Worm (Caenorhabditis elegans): ENCODE data around the gene C54E4.1.

C54E4.1 gene

DNA sequence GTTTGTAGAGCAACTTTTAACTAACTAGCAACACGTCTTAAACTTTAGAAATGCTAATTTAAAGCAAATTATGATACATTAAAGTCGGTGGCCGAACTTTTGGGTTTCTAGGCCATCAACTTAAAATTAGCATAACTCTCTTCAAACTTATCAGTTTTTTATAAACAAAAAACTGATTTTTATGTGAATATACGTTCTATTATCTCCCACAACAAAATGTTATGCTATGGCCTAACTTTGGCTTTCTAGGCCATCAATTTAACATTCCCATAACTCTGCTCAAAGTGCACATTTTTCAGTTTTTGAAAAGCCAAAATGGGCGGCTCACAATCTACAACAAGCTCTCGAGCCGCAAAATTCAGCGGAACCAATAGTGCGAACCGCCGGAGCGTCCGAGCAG, at the start of gene C54E4.1:
C54E4.1 (plus strand) TSS at position 301 of the 400 bp plus-strand sequence.
- TF ChIP-seq cebp-2 (GFP tag; IDR thresholded peaks at IDR 0.05) (no peak), lag-1 (GFP tag; IDR thresholded peaks at IDR 0.05) (no peak), T07F8.4 (tag; optimal IDR thresholded peaks at IDR 0.05) (no peak), hmg-20 (GFP tag; IDR thresholded peaks at IDR 0.05) (no peak), let-607 (tag; optimal IDR thresholded peaks at IDR 0.05) (no peak)

DNA sequence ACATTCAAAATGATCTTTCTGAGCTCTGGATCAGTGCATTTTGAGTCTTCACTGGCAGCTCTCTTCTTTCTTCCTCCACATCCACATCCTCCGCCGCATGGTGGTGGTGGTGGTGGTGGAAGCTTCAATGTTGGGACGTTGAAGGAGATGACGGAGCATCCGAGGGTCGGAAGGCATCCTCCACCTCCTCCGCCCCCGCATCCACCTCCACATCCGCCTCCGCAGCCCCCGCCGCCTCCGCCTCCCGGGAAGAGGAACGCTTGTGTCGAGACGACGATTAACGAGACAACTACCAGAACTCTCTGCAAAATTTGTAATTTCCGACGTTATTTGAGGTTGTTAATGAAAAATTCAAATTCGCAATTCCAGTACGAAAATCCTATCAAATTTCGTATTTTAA, 48.0 kb upstream of the C54E4.1 start:
- TF ChIP-seq zfh-2 (GFP tag; conservative IDR thresholded peaks at IDR 0.05) (peak; percentile 87), C17E4.6 (GFP tag; IDR thresholded peaks at IDR 0.05) (no peak), egrh-3 (GFP tag; IDR thresholded peaks at IDR 0.05) (peak; percentile 88)

DNA sequence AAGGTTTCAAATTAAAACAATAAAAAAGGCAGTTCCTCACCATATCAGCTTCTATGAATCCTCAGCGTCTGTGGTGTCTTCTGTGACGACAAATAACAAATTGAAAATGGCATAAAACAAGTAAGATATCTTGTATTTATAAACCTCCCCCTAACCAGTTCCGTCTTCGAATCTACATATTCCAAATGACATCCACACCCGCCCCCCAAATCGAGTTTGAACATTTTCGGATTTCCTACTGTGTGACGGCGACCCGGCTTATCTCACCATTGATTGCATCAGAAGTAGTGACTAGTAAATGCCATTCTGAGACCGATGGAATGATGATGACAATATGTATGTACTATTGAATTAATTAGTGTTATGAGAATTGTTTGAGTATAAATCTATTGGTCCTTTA, 46.6 kb upstream of the C54E4.1 start, which contains the start of gene grl-20:
grl-20 (minus strand) TSS at position 101 of the 400 bp plus-strand sequence.
- TF ChIP-seq ztf-6 (GFP tag; IDR thresholded peaks at IDR 0.05): no peak
- TF ChIP-seq B0019.2 (GFP tag; conservative IDR thresholded peaks at IDR 0.05): no peak
- TF ChIP-seq unc-130 (GFP tag; optimal IDR thresholded peaks at IDR 0.05): no peak
- TF ChIP-seq tbx-9 (tag; optimal IDR thresholded peaks at IDR 0.05; ENCODE audit: borderline replicate concordance): no peak
- no peak for TF ChIP-seq madf-8 (GFP tag; conservative IDR thresholded peaks at IDR 0.05)
- no peak for TF ChIP-seq repo-1 (tag; optimal IDR thresholded peaks at IDR 0.05)
- TF ChIP-seq akir-1 (GFP tag; optimal IDR thresholded peaks at IDR 0.05): no peak
- no peak for TF ChIP-seq egrh-3 (GFP tag; IDR thresholded peaks at IDR 0.05)
- TF ChIP-seq attf-5 (GFP tag; optimal IDR thresholded peaks at IDR 0.05): no peak
- no peak for TF ChIP-seq hrde-1 (tag; optimal IDR thresholded peaks at IDR 0.05; ENCODE audit: borderline replicate concordance)
- no peak for TF ChIP-seq mel-28 (tag; optimal IDR thresholded peaks at IDR 0.05; ENCODE audit: borderline replicate concordance)
- TF ChIP-seq F57C9.4 (tag; optimal IDR thresholded peaks at IDR 0.05): no peak
- no peak for TF ChIP-seq ceh-58 (GFP tag; IDR thresholded peaks at IDR 0.05)
- TF ChIP-seq bed-1 (GFP tag; IDR thresholded peaks at IDR 0.05): no peak
- TF ChIP-seq sdz-38 (tag; optimal IDR thresholded peaks at IDR 0.05): no peak
- no peak for TF ChIP-seq snpc-3.4 (tag; optimal IDR thresholded peaks at IDR 0.05)
- TF ChIP-seq F55B11.4 (tag; optimal IDR thresholded peaks at IDR 0.05; ENCODE audit: borderline replicate concordance, insufficient read depth): no peak
- no peak for TF ChIP-seq let-526 (GFP tag; IDR thresholded peaks at IDR 0.05)
- TF ChIP-seq Y79H2A.3 (GFP tag; conservative IDR thresholded peaks at IDR 0.05): no peak
- no peak for TF ChIP-seq Y95B8A.8 (GFP tag; IDR thresholded peaks at IDR 0.05)

DNA sequence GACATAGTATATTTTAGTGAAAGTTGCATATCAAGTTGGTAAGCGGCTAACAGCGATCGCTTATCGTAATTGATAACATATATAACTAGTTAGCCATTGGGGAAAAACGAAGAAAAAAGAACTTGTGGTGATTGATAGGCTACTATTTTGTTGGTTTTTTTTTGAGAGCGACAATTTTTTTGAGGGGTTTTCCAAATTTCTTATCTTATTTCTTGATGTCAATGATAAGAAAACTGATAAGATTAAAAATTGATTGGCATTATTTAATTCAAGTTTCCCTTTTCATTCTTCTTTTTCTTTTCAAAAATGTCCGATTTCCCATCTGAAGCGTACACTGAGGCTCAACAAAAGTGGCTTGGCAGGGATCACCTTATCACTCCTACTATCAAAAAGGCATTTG, 44.7 kb upstream of the C54E4.1 start, which contains the start of gene prmt-6:
prmt-6 (plus strand) TSS at position 252 of the 400 bp plus-strand sequence.
- peak; percentile 60 for TF ChIP-seq nhr-80 (tag; optimal IDR thresholded peaks at IDR 0.05)
- peak; percentile 23 for TF ChIP-seq lin-40 (tag; optimal IDR thresholded peaks at IDR 0.05)
- TF ChIP-seq repo-1 (tag; optimal IDR thresholded peaks at IDR 0.05): no peak

DNA sequence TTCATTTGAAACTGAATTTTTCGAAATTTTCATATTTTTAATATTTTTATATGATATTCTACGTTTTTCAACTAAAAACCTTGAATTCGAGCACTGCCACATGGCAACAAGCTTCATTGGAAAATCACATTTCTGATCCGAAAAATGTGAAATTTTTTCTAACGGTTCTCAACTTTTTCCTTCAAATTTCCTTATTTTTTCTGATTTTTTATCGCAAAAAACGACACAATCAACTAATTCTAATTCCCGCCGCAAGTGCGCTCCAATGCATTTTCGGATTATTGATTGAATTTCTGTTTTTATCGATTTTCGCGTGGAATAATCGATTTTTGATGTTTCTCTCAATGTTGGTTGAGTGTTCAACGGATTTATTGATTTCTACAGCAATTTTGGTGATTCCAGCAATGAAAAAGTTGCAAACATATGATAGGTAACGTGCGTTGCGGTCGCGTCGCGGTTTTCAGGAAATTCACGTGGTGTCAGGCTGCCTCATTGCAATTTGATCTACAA, 41.9 kb upstream of the C54E4.1 start, which contains the start of gene C23H5.12:
C23H5.12 (plus strand) TSS at position 51 of the 510 bp plus-strand sequence.
- TF ChIP-seq ztf-26 (tag; optimal IDR thresholded peaks at IDR 0.05) (no peak), F39B2.1 (GFP tag; IDR thresholded peaks at IDR 0.05) (no peak), ztf-6 (GFP tag; IDR thresholded peaks at IDR 0.05) (no peak), F57A8.1 (GFP tag; optimal IDR thresholded peaks at IDR 0.05) (no peak), K12H6.12 (tag; optimal IDR thresholded peaks at IDR 0.05) (no peak), ztf-22 (GFP tag; optimal IDR thresholded peaks at IDR 0.05) (no peak), T26A5.8 (tag; optimal IDR thresholded peaks at IDR 0.05) (no peak), ceh-91 (GFP tag; IDR thresholded peaks at IDR 0.05) (no peak), nhr-80 (tag; optimal IDR thresholded peaks at IDR 0.05) (no peak), ceh-79 (tag; optimal IDR thresholded peaks at IDR 0.05) (no peak), zim-3 (tag; optimal IDR thresholded peaks at IDR 0.05) (no peak), F22D6.2 (tag; optimal IDR thresholded peaks at IDR 0.05) (no peak), mel-28 (tag; optimal IDR thresholded peaks at IDR 0.05; ENCODE audit: borderline replicate concordance) (no peak)
